Fruit fly (Drosophila melanogaster) whole organism, embryonic: ENCODE measurements around the gene CG3795.

Experiments used
- Atf3 ChIP-seq: fragments of 200-800 bp; sonication (Bioruptor generic); optimal IDR thresholded peaks from 3 replicates; lab custom pipeline; 2016; ENCODE audit warnings: missing biosample characterization, missing genetic modification characterization
- BEAF-32 ChIP-seq: fragments of 200-800 bp; sonication (Bioruptor generic); optimal IDR thresholded peaks from 3 replicates; lab custom pipeline; 2017; ENCODE audit warnings: missing biosample characterization, missing genetic modification characterization, mild to moderate bottlenecking, moderate library complexity, missing genetic modification reagents
- Bgb ChIP-seq: fragments of 200-800 bp; sonication (Bioruptor generic); IDR thresholded peaks from 2 replicates; pipeline ENCODE4 v1.3.6; 2022; ENCODE audit warnings: missing biosample characterization, missing genetic modification characterization; ENCODE audit not compliant: partially characterized antibody
- CG10543 ChIP-seq: fragments of 200-800 bp; sonication (Bioruptor generic); optimal IDR thresholded peaks from 3 replicates; lab custom pipeline; 2017; ENCODE audit warnings: missing biosample characterization, mild to moderate bottlenecking, missing genetic modification characterization, moderate library complexity
- CG11398 ChIP-seq: fragments of 200-800 bp; sonication (Bioruptor generic); optimal IDR thresholded peaks from 2 replicates; lab custom pipeline; 2016; ENCODE audit warnings: missing biosample characterization, missing genetic modification characterization
- CG12769 ChIP-seq: fragments of 200-800 bp; sonication (Bioruptor generic); optimal IDR thresholded peaks from 2 replicates; lab custom pipeline; 2019; ENCODE audit warnings: missing biosample characterization, mild to moderate bottlenecking, missing genetic modification characterization, moderate library complexity
- CG13287 ChIP-seq: fragments of 200-800 bp; sonication (Bioruptor generic); IDR thresholded peaks from 2 replicates; pipeline ENCODE4 v1.3.6; 2022; ENCODE audit warnings: missing biosample characterization, missing genetic modification characterization; ENCODE audit not compliant: partially characterized antibody
- CG13424 ChIP-seq: fragments of 200-800 bp; sonication (Bioruptor generic); optimal IDR thresholded peaks from 2 replicates; lab custom pipeline; 2019; ENCODE audit warnings: missing biosample characterization, mild to moderate bottlenecking, missing genetic modification characterization, moderate library complexity
- CG15073 ChIP-seq: fragments of 200-800 bp; sonication (Bioruptor generic); optimal IDR thresholded peaks from 2 replicates; lab custom pipeline; 2016; ENCODE audit warnings: missing biosample characterization, missing genetic modification characterization
- CG17612 ChIP-seq: fragments of 200-800 bp; sonication (Bioruptor generic); IDR thresholded peaks from 2 replicates; pipeline ENCODE4 v1.3.6; 2022; ENCODE audit warnings: missing biosample characterization, missing genetic modification characterization
- CG31224 ChIP-seq: fragments of 200-800 bp; sonication (Bioruptor generic); IDR thresholded peaks from 2 replicates; pipeline ENCODE4 v1.3.6; 2022; ENCODE audit warnings: missing biosample characterization, missing genetic modification characterization
- CG34422 ChIP-seq: fragments of 200-800 bp; sonication (Bioruptor generic); IDR thresholded peaks from 3 replicates; pipeline ENCODE4 v1.3.6; 2022; ENCODE audit warnings: missing biosample characterization, missing genetic modification characterization
- CG42726 ChIP-seq: fragments of 200-800 bp; sonication (Bioruptor generic); IDR thresholded peaks from 2 replicates; pipeline ENCODE4 v1.3.6; 2022; ENCODE audit warnings: missing biosample characterization, missing genetic modification characterization; ENCODE audit not compliant: partially characterized antibody
- CG5953 ChIP-seq: fragments of 200-800 bp; sonication (Bioruptor generic); IDR thresholded peaks from 2 replicates; pipeline ENCODE4 v1.3.6; 2022; ENCODE audit warnings: missing biosample characterization, missing genetic modification characterization
- CG6791 ChIP-seq: fragments of 200-800 bp; sonication (Bioruptor generic); IDR thresholded peaks from 3 replicates; pipeline ENCODE4 v1.3.6; 2022; ENCODE audit warnings: missing biosample characterization, missing genetic modification characterization; ENCODE audit not compliant: partially characterized antibody
- CG7987 ChIP-seq: fragments of 200-800 bp; sonication (Bioruptor generic); optimal IDR thresholded peaks from 2 replicates; lab custom pipeline; 2018; ENCODE audit warnings: missing biosample characterization, mild to moderate bottlenecking, missing genetic modification characterization, moderate library complexity
- CG9609 ChIP-seq: fragments of 200-800 bp; sonication (Bioruptor generic); optimal IDR thresholded peaks from 3 replicates; lab custom pipeline; 2016; ENCODE audit warnings: missing biosample characterization, missing genetic modification characterization
- CHES-1-like ChIP-seq: fragments of 200-800 bp; sonication (Bioruptor generic); optimal IDR thresholded peaks from 2 replicates; lab custom pipeline; 2016; ENCODE audit warnings: missing biosample characterization, missing genetic modification characterization
- Dll ChIP-seq: fragments of 200-800 bp; sonication (Bioruptor generic); IDR thresholded peaks from 4 replicates; pipeline ENCODE4 v1.3.6; 2022; ENCODE audit warnings: missing biosample characterization, missing genetic modification characterization; ENCODE audit not compliant: partially characterized antibody
- E2f2 ChIP-seq: fragments of 200-800 bp; sonication (Bioruptor generic); IDR thresholded peaks from 2 replicates; pipeline ENCODE4 v1.3.6; 2022; ENCODE audit warnings: missing biosample characterization, missing genetic modification characterization
- HHEX ChIP-seq: fragments of 200-800 bp; sonication (Bioruptor generic); optimal IDR thresholded peaks from 3 replicates; lab custom pipeline; 2017; ENCODE audit warnings: missing biosample characterization, mild to moderate bottlenecking, missing genetic modification characterization, missing genetic modification reagents
- HLH3B ChIP-seq: fragments of 200-800 bp; sonication (Bioruptor generic); IDR thresholded peaks from 2 replicates; pipeline ENCODE4 v1.3.6; 2022; ENCODE audit warnings: missing biosample characterization, missing genetic modification characterization
- HLH4C ChIP-seq: fragments of 200-800 bp; sonication (Bioruptor generic); IDR thresholded peaks from 3 replicates; pipeline ENCODE4 v1.3.6; 2022; ENCODE audit warnings: missing biosample characterization, missing genetic modification characterization; ENCODE audit not compliant: partially characterized antibody
- Kr ChIP-seq: fragments of 200-800 bp; sonication (Bioruptor generic); optimal IDR thresholded peaks from 2 replicates; lab custom pipeline; 2017; ENCODE audit warnings: missing biosample characterization, mild to moderate bottlenecking, missing genetic modification characterization
- Lpt ChIP-seq: fragments of >200 bp; optimal IDR thresholded peaks from 2 replicates; lab custom pipeline; 2018; ENCODE audit warnings: missing biosample characterization, missing genetic modification characterization
- MBD-R2 ChIP-seq: fragments of 200-800 bp; sonication (Bioruptor generic); IDR thresholded peaks from 2 replicates; pipeline ENCODE4 v1.3.6; 2022; ENCODE audit warnings: missing biosample characterization, missing genetic modification characterization
- MESR4 ChIP-seq: fragments of 200-800 bp; sonication (Bioruptor generic); optimal IDR thresholded peaks from 2 replicates; lab custom pipeline; 2018; ENCODE audit warnings: missing biosample characterization, mild to moderate bottlenecking, missing genetic modification characterization, moderate library complexity
- MTF-1 ChIP-seq: fragments of 200-800 bp; sonication (Bioruptor generic); optimal IDR thresholded peaks from 2 replicates; lab custom pipeline; 2018; ENCODE audit warnings: missing biosample characterization, mild to moderate bottlenecking, missing genetic modification characterization, borderline replicate concordance
- Med ChIP-seq: fragments of 200-800 bp; sonication (Bioruptor generic); peaks from one replicate; lab custom pipeline; 2016; ENCODE audit warnings: missing biosample characterization, missing genetic modification characterization, mild to moderate bottlenecking, inconsistent platforms, moderate library complexity
- Mes4 ChIP-seq: fragments of 200-800 bp; sonication (Bioruptor generic); optimal IDR thresholded peaks from 2 replicates; lab custom pipeline; 2016; ENCODE audit warnings: missing biosample characterization, missing genetic modification characterization
- Nf-YA ChIP-seq: fragments of 200-800 bp; sonication (Bioruptor generic); IDR thresholded peaks from 2 replicates; pipeline ENCODE4 v1.3.6; 2022; ENCODE audit warnings: missing biosample characterization, missing genetic modification characterization
- Nf-YC ChIP-seq: fragments of 200-800 bp; optimal IDR thresholded peaks from 3 replicates; lab custom pipeline; 2019; ENCODE audit warnings: missing biosample characterization, mild to moderate bottlenecking, missing genetic modification characterization, moderate library complexity
- Sin3A ChIP-seq: fragments of >200 bp; optimal IDR thresholded peaks from 2 replicates; lab custom pipeline; 2018
- Sry-δ ChIP-seq: fragments of 200-800 bp; sonication (Bioruptor generic); optimal IDR thresholded peaks from 2 replicates; lab custom pipeline; 2016; ENCODE audit warnings: missing biosample characterization, missing genetic modification characterization
- amos ChIP-seq: fragments of 200-800 bp; sonication (Bioruptor generic); IDR thresholded peaks from 2 replicates; pipeline ENCODE4 v1.3.6; 2022; ENCODE audit warnings: missing biosample characterization, missing genetic modification characterization; ENCODE audit not compliant: partially characterized antibody
- bab2 ChIP-seq: fragments of 200-800 bp; sonication (Bioruptor generic); optimal IDR thresholded peaks from 2 replicates; lab custom pipeline; 2016; ENCODE audit warnings: missing biosample characterization, missing genetic modification characterization
- bbx ChIP-seq: fragments of 200-800 bp; sonication (Bioruptor generic); IDR thresholded peaks from 2 replicates; pipeline ENCODE4 v1.3.6; 2022; ENCODE audit warnings: missing biosample characterization, missing genetic modification characterization; ENCODE audit not compliant: partially characterized antibody
- bowl ChIP-seq: fragments of 200-800 bp; sonication (Bioruptor generic); IDR thresholded peaks from 2 replicates; pipeline ENCODE4 v1.3.6; 2022; ENCODE audit warnings: missing biosample characterization, missing genetic modification characterization
- dan ChIP-seq: fragments of 200-800 bp; sonication (Bioruptor generic); IDR thresholded peaks from 2 replicates; pipeline ENCODE4 v1.3.6; 2022; ENCODE audit warnings: missing biosample characterization, missing genetic modification characterization
- dmrt11E ChIP-seq: fragments of 200-800 bp; sonication (Bioruptor generic); optimal IDR thresholded peaks from 3 replicates; lab custom pipeline; 2018; ENCODE audit warnings: missing biosample characterization, mild to moderate bottlenecking, missing genetic modification characterization, moderate library complexity
- fd3F ChIP-seq: fragments of 200-800 bp; sonication (Bioruptor generic); optimal IDR thresholded peaks from 2 replicates; lab custom pipeline; 2018; ENCODE audit warnings: missing biosample characterization, mild to moderate bottlenecking, missing genetic modification characterization, moderate library complexity
- gcm ChIP-seq: fragments of 200-800 bp; sonication (Bioruptor generic); optimal IDR thresholded peaks from 2 replicates; lab custom pipeline; 2019; ENCODE audit warnings: missing biosample characterization, mild to moderate bottlenecking, missing genetic modification characterization, moderate library complexity
- hbn ChIP-seq: fragments of 200-800 bp; sonication (Bioruptor generic); IDR thresholded peaks from 2 replicates; pipeline ENCODE4 v1.3.6; 2022; ENCODE audit warnings: missing biosample characterization, missing genetic modification characterization; ENCODE audit not compliant: partially characterized antibody
- inv ChIP-seq: fragments of 200-800 bp; sonication (Bioruptor generic); IDR thresholded peaks from 2 replicates; pipeline ENCODE4 v1.3.6; 2022; ENCODE audit warnings: missing biosample characterization, missing genetic modification characterization; ENCODE audit not compliant: partially characterized antibody
- lbe ChIP-seq: fragments of 200-800 bp; sonication (Bioruptor generic); optimal IDR thresholded peaks from 2 replicates; lab custom pipeline; 2016; ENCODE audit warnings: missing biosample characterization, mild to moderate bottlenecking, missing genetic modification characterization
- sr ChIP-seq: fragments of 200-800 bp; sonication (Bioruptor generic); IDR thresholded peaks from 3 replicates; pipeline ENCODE4 v1.3.6; 2022; ENCODE audit warnings: missing biosample characterization, missing genetic modification characterization
- sug ChIP-seq: fragments of 200-800 bp; optimal IDR thresholded peaks from 2 replicates; lab custom pipeline; 2019; ENCODE audit warnings: missing biosample characterization, mild to moderate bottlenecking, missing genetic modification characterization, moderate library complexity
- twi ChIP-seq: fragments of 200-800 bp; optimal IDR thresholded peaks from 2 replicates; lab custom pipeline; 2019; ENCODE audit warnings: missing biosample characterization, mild to moderate bottlenecking, missing genetic modification characterization, moderate library complexity
- unpg ChIP-seq: fragments of 200-800 bp; sonication (Bioruptor generic); optimal IDR thresholded peaks from 3 replicates; lab custom pipeline; 2018; ENCODE audit warnings: missing biosample characterization, mild to moderate bottlenecking, missing genetic modification characterization, moderate library complexity
- usp ChIP-seq: fragments of >200 bp; optimal IDR thresholded peaks from 2 replicates; lab custom pipeline; 2017; ENCODE audit warnings: missing biosample characterization, missing genetic modification characterization
- wdn ChIP-seq: fragments of 200-800 bp; sonication (Bioruptor generic); IDR thresholded peaks from 2 replicates; pipeline ENCODE4 v1.3.6; 2022; ENCODE audit warnings: missing biosample characterization, missing genetic modification characterization

Gene CG3795

dm6 chrX:1664836-1665235 is 45.1 kb downstream of the CG3795 start, which contains the start of gene dor (continued):
- TF ChIP-seq CG9609 (GFP tag; lab: Kevin White, UChicago) (no peak), sr (no peak), twi (tag; lab: Kevin White, UChicago) (no peak), HLH4C (peak; percentile 85), Lpt (GFP tag; lab: Kevin White, UChicago) (no peak), MTF-1 (no peak), HHEX (GFP tag; lab: Kevin White, UChicago) (no peak), CG13287 (GFP tag; lab: Robert Waterston, UW) (peak; percentile 90), HLH3B (GFP tag; lab: Robert Waterston, UW) (no peak), inv (GFP tag; lab: Robert Waterston, UW) (peak; percentile 70), CG15073 (GFP tag; lab: Kevin White, UChicago) (no peak), CG10543 (GFP tag; lab: Kevin White, UChicago) (no peak), CG5953 (GFP tag; lab: Robert Waterston, UW) (no peak), Kr (no peak), Med (peak; percentile 39), unpg (GFP tag; lab: Kevin White, UChicago) (no peak), MBD-R2 (GFP tag; lab: Robert Waterston, UW) (peak; percentile 74), bbx (GFP tag; lab: Robert Waterston, UW) (peak; percentile 90), CG12769 (tag; lab: Kevin White, UChicago) (no peak), BEAF-32 (GFP tag; lab: Kevin White, UChicago) (peak; percentile 77), Bgb (peak; percentile 90), hbn (GFP tag; lab: Robert Waterston, UW) (peak; percentile 71), Sry-δ (peak; percentile 88), Sin3A (lab: Kevin White, UChicago) (peak; percentile 25), Mes4 (GFP tag; lab: Kevin White, UChicago) (no peak), wdn (GFP tag; lab: Robert Waterston, UW) (no peak), bab2 (GFP tag; lab: Kevin White, UChicago) (no peak), fd3F (GFP tag; lab: Kevin White, UChicago) (no peak), Atf3 (GFP tag; lab: Kevin White, UChicago) (no peak), CG34422 (0 out of 3 replicates have a peak, but pooled peaks have one; percentile 25), lbe (GFP tag; lab: Kevin White, UChicago) (peak; percentile 29), CG31224 (no peak), CHES-1-like (GFP tag; lab: Kevin White, UChicago) (no peak), CG6791 (peak; percentile 87), sug (tag; lab: Kevin White, UChicago) (no peak), CG42726 (GFP tag; lab: Robert Waterston, UW) (peak; percentile 72; the same call in 1 of the 2 replicates), E2f2 (peak; percentile 80), Dll (GFP tag; lab: Robert Waterston, UW) (peak; percentile 84), CG7987 (GFP tag; lab: Kevin White, UChicago) (no peak), gcm (GFP tag; lab: Kevin White, UChicago) (no peak), usp (GFP tag; lab: Kevin White, UChicago) (no peak), dan (no peak), Nf-YC (tag; lab: Kevin White, UChicago) (no peak), bowl (GFP tag; lab: Robert Waterston, UW) (no peak), CG11398 (no peak), dmrt11E (no peak), CG17612 (no peak), MESR4 (GFP tag; lab: Kevin White, UChicago) (peak; percentile 69), amos (GFP tag; lab: Robert Waterston, UW) (peak; percentile 82), Nf-YA (GFP tag; lab: Robert Waterston, UW) (no peak), CG13424 (no peak)
